Worm (Caenorhabditis elegans): ENCODE data around the gene F26A1.4.

The F26A1.4 gene

ce11 chrIII:4826606-4827005 lies 9.3 kb downstream of the F26A1.4 start, which contains the start of gene F26A1.3:
Gene F26A1.3 (plus strand): TSS chrIII:4826906.
- TF ChIP-seq pag-3 (tag; optimal IDR thresholded peaks at IDR 0.05; ENCODE audit: borderline replicate concordance) (no peak), Y22D7AL.16 (tag; optimal IDR thresholded peaks at IDR 0.05) (no peak), pha-4 (tag; optimal IDR thresholded peaks at IDR 0.05) (no peak), sox-2 (GFP tag; IDR thresholded peaks at IDR 0.05) (no peak), fkh-6 (tag; optimal IDR thresholded peaks at IDR 0.05) (no peak), npax-4 (tag; optimal IDR thresholded peaks at IDR 0.05) (no peak), pax-1 (tag; optimal IDR thresholded peaks at IDR 0.05) (no peak), syd-9 (tag; optimal IDR thresholded peaks at IDR 0.05) (no peak), unc-86 (tag; optimal IDR thresholded peaks at IDR 0.05) (no peak), ztf-16 (tag; optimal IDR thresholded peaks at IDR 0.05) (no peak), dmd-4 (tag; optimal IDR thresholded peaks at IDR 0.05; ENCODE audit: borderline replicate concordance) (no peak), che-1 (tag; optimal IDR thresholded peaks at IDR 0.05) (no peak), C38D4.7 (GFP tag; optimal IDR thresholded peaks at IDR 0.05) (no peak), hlh-8 (tag; optimal IDR thresholded peaks at IDR 0.05) (no peak), mec-3 (tag; optimal IDR thresholded peaks at IDR 0.05; ENCODE audit: borderline replicate concordance) (no peak), hlh-30 (tag; optimal IDR thresholded peaks at IDR 0.05; ENCODE audit: insufficient read depth) (no peak), ceh-9 (tag; optimal IDR thresholded peaks at IDR 0.05) (no peak), fkh-10 (GFP tag; optimal IDR thresholded peaks at IDR 0.05) (no peak)

- TF ChIP-seq lin-11 (tag; optimal IDR thresholded peaks at IDR 0.05), result no peak
- no peak for TF ChIP-seq ceh-14 (tag; optimal IDR thresholded peaks at IDR 0.05)
- no peak for TF ChIP-seq C08G9.2 (tag; optimal IDR thresholded peaks at IDR 0.05)
- no peak for TF ChIP-seq K02D7.2 (tag; optimal IDR thresholded peaks at IDR 0.05)
- no peak for TF ChIP-seq unc-42 (tag; optimal IDR thresholded peaks at IDR 0.05)
- no peak for TF ChIP-seq unc-55 (GFP tag; optimal IDR thresholded peaks at IDR 0.05)
- no peak for TF ChIP-seq K09A11.1 (tag; optimal IDR thresholded peaks at IDR 0.05; ENCODE audit: insufficient read depth)
- no peak for TF ChIP-seq hlh-6 (tag; optimal IDR thresholded peaks at IDR 0.05)
- TF ChIP-seq F13H6.1 (tag; optimal IDR thresholded peaks at IDR 0.05), result no peak
- TF ChIP-seq dmd-4 (tag; optimal IDR thresholded peaks at IDR 0.05; ENCODE audit: borderline replicate concordance), result no peak
- TF ChIP-seq pax-1 (tag; optimal IDR thresholded peaks at IDR 0.05), result no peak
- no peak for TF ChIP-seq Y22D7AL.16 (tag; optimal IDR thresholded peaks at IDR 0.05)
- no peak for TF ChIP-seq pha-2 (tag; optimal IDR thresholded peaks at IDR 0.05)
- TF ChIP-seq ceh-31 (tag; optimal IDR thresholded peaks at IDR 0.05), result no peak
- no peak for TF ChIP-seq pha-4 (tag; optimal IDR thresholded peaks at IDR 0.05)
- TF ChIP-seq hlh-30 (tag; optimal IDR thresholded peaks at IDR 0.05; ENCODE audit: insufficient read depth), result no peak
- no peak for TF ChIP-seq che-1 (tag; optimal IDR thresholded peaks at IDR 0.05)
- no peak for TF ChIP-seq ceh-18 (tag; optimal IDR thresholded peaks at IDR 0.05)
Observed at ce11 chrIII:4829440-4829839, 12.1 kb downstream of the F26A1.4 start, which contains the start of gene F26A1.9. Gene F26A1.9 (minus strand): TSS chrIII:4829540.

- TF ChIP-seq fax-1 (tag; optimal IDR thresholded peaks at IDR 0.05), result no peak
- no peak for TF ChIP-seq Y22D7AL.16 (tag; optimal IDR thresholded peaks at IDR 0.05)
Observed at ce11 chrIII:4830207-4830606, 12.9 kb downstream of the F26A1.4 start, which contains the start of gene nspd-9. Gene nspd-9 (minus strand): TSS chrIII:4830307.

ce11 chrIII:4837429-4837828 lies 20.1 kb downstream of the F26A1.4 start, which contains the start of the genes acbp-7 and F26A1.19:
Gene acbp-7 (plus strand): TSS chrIII:4837729.
Gene F26A1.19 (plus strand): TSS chrIII:4837731.
- TF ChIP-seq pag-3 (tag; optimal IDR thresholded peaks at IDR 0.05; ENCODE audit: borderline replicate concordance) (no peak), ceh-30 (tag; optimal IDR thresholded peaks at IDR 0.05) (no peak), pros-1 (tag; optimal IDR thresholded peaks at IDR 0.05) (no peak), T23F11.4 (GFP tag; optimal IDR thresholded peaks at IDR 0.05) (no peak), ceh-9 (tag; optimal IDR thresholded peaks at IDR 0.05) (no peak), hlh-13 (GFP tag; optimal IDR thresholded peaks at IDR 0.05) (no peak)
